Fruit fly (Drosophila melanogaster) whole organism, adult: ENCODE measurements around the gene Atg12.

Experiments used
- CG11617 ChIP-seq: fragments of 200-800 bp; sonication (Bioruptor generic); optimal IDR thresholded peaks from 2 replicates; lab custom pipeline; 2017; ENCODE audit warnings: mild to moderate bottlenecking, missing biosample characterization, missing genetic modification reagents, missing genetic modification characterization
- CG12768 ChIP-seq: fragments of 200-800 bp; sonication (Bioruptor generic); optimal IDR thresholded peaks from 2 replicates; lab custom pipeline; 2017; ENCODE audit warnings: missing biosample characterization, missing genetic modification characterization, mild to moderate bottlenecking, moderate library complexity, missing genetic modification reagents
- CG14711 ChIP-seq: fragments of 200-800 bp; sonication (Bioruptor generic); optimal IDR thresholded peaks from 2 replicates; lab custom pipeline; 2018; ENCODE audit warnings: missing biosample characterization, mild to moderate bottlenecking, missing genetic modification characterization, moderate library complexity
- CG1620 ChIP-seq: fragments of 200-800 bp; sonication (Bioruptor generic); optimal IDR thresholded peaks from 2 replicates; lab custom pipeline; 2016; ENCODE audit warnings: missing biosample characterization, missing genetic modification characterization
- CG33017 ChIP-seq: fragments of 200-800 bp; sonication (Bioruptor generic); optimal IDR thresholded peaks from 2 replicates; lab custom pipeline; 2018; ENCODE audit warnings: missing biosample characterization, mild to moderate bottlenecking, missing genetic modification characterization, moderate library complexity
- CG5204 ChIP-seq: fragments of 200-800 bp; sonication (Bioruptor generic); optimal IDR thresholded peaks from 2 replicates; lab custom pipeline; 2016; ENCODE audit warnings: missing biosample characterization, missing genetic modification characterization
- CG7045 ChIP-seq: fragments of 200-800 bp; sonication (Bioruptor generic); optimal IDR thresholded peaks from 2 replicates; lab custom pipeline; 2017; ENCODE audit warnings: missing biosample characterization, mild to moderate bottlenecking, missing genetic modification characterization
- CG7101 ChIP-seq: fragments of 200-800 bp; sonication (Bioruptor generic); optimal IDR thresholded peaks from 2 replicates; lab custom pipeline; 2018; ENCODE audit warnings: missing biosample characterization, mild to moderate bottlenecking, missing genetic modification characterization, moderate library complexity
- Clk ChIP-seq: fragments of 200-800 bp; sonication (Bioruptor generic); optimal IDR thresholded peaks from 2 replicates; lab custom pipeline; 2017; ENCODE audit warnings: missing biosample characterization, missing genetic modification characterization
- Crg-1 ChIP-seq: fragments of 200-800 bp; sonication (Bioruptor generic); optimal IDR thresholded peaks from 2 replicates; lab custom pipeline; 2016; ENCODE audit warnings: missing biosample characterization, missing genetic modification characterization
- Hr96 ChIP-seq: fragments of 200-800 bp; sonication (Bioruptor generic); optimal IDR thresholded peaks from 2 replicates; lab custom pipeline; 2016; ENCODE audit warnings: missing biosample characterization, missing genetic modification characterization
- Mnt ChIP-seq: fragments of 200-800 bp; sonication (Bioruptor generic); optimal IDR thresholded peaks from 2 replicates; lab custom pipeline; 2016; ENCODE audit warnings: missing biosample characterization, mild to moderate bottlenecking, missing genetic modification characterization
- bab1 ChIP-seq: fragments of 200-800 bp; sonication (Bioruptor generic); optimal IDR thresholded peaks from 3 replicates; lab custom pipeline; 2019; ENCODE audit warnings: missing biosample characterization, mild to moderate bottlenecking, missing genetic modification characterization, moderate library complexity
- cic ChIP-seq: fragments of 200-800 bp; sonication (Bioruptor generic); optimal IDR thresholded peaks from 2 replicates; lab custom pipeline; 2017; ENCODE audit warnings: missing biosample characterization, mild to moderate bottlenecking, missing genetic modification characterization, moderate library complexity
- cnc ChIP-seq, 2 experiments: fragments of >200 bp; optimal IDR thresholded peaks; 2 replicates each; lab custom pipeline; 2017
- kay ChIP-seq: fragments of 200-800 bp; sonication (Bioruptor generic); peaks from one replicate; lab custom pipeline; 2016; ENCODE audit warnings: missing biosample characterization, missing genetic modification characterization, borderline replicate concordance
- ovo ChIP-seq: fragments of 200-800 bp; sonication (Bioruptor generic); optimal IDR thresholded peaks from 2 replicates; lab custom pipeline; 2016; ENCODE audit warnings: missing biosample characterization, missing genetic modification characterization
- pad ChIP-seq: fragments of 200-800 bp; sonication (Bioruptor generic); optimal IDR thresholded peaks from 3 replicates; lab custom pipeline; 2017; ENCODE audit warnings: missing biosample characterization, missing genetic modification characterization, mild to moderate bottlenecking, moderate library complexity, missing genetic modification reagents
- tj ChIP-seq: fragments of 200-800 bp; sonication (Bioruptor generic); optimal IDR thresholded peaks from 3 replicates; lab custom pipeline; 2017; ENCODE audit warnings: missing biosample characterization, mild to moderate bottlenecking, missing genetic modification characterization, moderate library complexity
- toe ChIP-seq: fragments of 200-800 bp; sonication (Bioruptor generic); optimal IDR thresholded peaks from 2 replicates; lab custom pipeline; 2016; ENCODE audit warnings: missing biosample characterization, missing genetic modification characterization

Gene Atg12

DNA sequence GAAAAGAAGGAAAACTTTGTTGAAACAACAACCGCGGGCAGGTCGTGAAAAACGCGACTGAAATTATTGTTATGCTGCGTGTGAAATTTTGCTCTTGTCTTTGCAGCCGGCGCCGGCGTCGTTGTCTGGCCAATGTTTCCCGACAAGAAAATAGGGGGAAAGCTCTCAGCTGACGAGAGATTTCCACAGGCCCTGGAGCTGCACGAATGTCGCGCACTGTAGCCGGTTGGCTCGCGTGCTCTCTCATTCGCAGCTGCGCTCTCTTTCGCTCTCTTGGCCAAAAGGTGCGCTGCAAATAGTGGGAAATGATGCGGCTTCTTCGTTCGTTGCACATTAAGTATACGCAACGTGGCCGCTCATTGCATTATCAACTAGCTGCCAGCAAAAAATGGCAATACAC lies 26.9 kb downstream of the Atg12 start, which contains the start of gene CG9760:
CG9760 (minus strand) TSS at position 43 of the 400 bp plus-strand sequence.
- TF ChIP-seq toe (GFP tag; lab: Kevin White, UChicago) (no peak), CG5204 (GFP tag; lab: Kevin White, UChicago) (no peak), CG7045 (GFP tag; lab: Kevin White, UChicago) (no peak), ovo (GFP tag; lab: Kevin White, UChicago) (no peak), bab1 (GFP tag; lab: Kevin White, UChicago) (no peak), Mnt (GFP tag; lab: Kevin White, UChicago) (no peak), Hr96 (GFP tag; lab: Kevin White, UChicago) (no peak), CG12768 (GFP tag; lab: Kevin White, UChicago) (no peak), cnc (optimal IDR thresholded peaks at IDR 0.05; lab: Kevin White, UChicago) (no peak), CG33017 (tag; lab: Kevin White, UChicago) (no peak), CG7101 (no peak), tj (no peak), CG1620 (GFP tag; lab: Kevin White, UChicago) (no peak), pad (GFP tag; lab: Kevin White, UChicago) (no peak), Crg-1 (GFP tag; lab: Kevin White, UChicago) (no peak), cic (no peak), Clk (GFP tag; lab: Kevin White, UChicago) (no peak), CG14711 (tag; lab: Kevin White, UChicago) (no peak)

DNA sequence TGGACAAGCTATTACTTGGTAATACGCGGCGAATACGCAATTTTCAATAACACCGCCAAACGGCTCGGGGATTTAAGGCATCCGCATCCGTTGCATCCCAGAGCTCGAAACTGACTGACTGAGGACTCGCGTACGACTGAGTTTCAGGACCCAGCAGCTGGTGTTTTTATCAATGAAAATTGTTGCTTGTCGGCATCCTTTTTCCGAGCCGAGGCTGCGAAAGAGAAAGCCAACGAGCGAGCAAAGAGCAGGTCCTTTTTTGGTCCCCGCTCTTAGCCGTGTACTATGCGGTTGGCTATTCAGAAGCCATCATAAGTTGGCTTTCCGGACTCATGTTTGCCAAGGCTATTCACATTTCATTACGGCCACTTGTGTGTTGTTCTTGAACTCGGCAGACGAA lies 38.6 kb downstream of the Atg12 start, which contains the start of gene Rh7:
Rh7 (minus strand) TSS at position 101 of the 400 bp plus-strand sequence.
- TF ChIP-seq kay (GFP tag; lab: Kevin White, UChicago) (no peak), CG5204 (GFP tag; lab: Kevin White, UChicago) (no peak), CG7045 (GFP tag; lab: Kevin White, UChicago) (no peak), CG1620 (GFP tag; lab: Kevin White, UChicago) (no peak)

DNA sequence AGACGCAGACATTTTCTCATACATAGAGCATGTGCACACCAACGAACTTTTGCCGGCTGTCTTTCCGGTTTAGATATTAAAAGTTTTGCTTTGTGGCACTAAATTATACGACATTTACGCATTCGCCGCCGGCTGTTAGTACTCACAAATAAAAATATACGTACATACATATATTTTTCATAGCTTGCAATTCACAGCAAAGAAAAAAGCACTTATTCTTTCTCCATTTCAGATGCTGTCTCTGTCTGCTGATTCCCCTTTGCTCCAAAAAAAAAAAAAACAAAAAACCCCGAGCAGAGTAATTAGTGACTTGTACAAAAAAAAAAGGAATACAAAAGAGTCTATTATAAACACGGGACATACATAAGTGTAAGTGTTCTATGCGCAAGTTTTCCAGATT lies 40.5 kb downstream of the Atg12 start, which contains the start of gene CAH2:
CAH2 (plus strand) TSS at position 301 of the 400 bp plus-strand sequence.
- TF ChIP-seq ovo (GFP tag; lab: Kevin White, UChicago) (no peak), kay (GFP tag; lab: Kevin White, UChicago) (no peak), CG12768 (GFP tag; lab: Kevin White, UChicago) (no peak), CG1620 (GFP tag; lab: Kevin White, UChicago) (no peak), cic (no peak), tj (no peak), CG7101 (no peak), Clk (GFP tag; lab: Kevin White, UChicago) (no peak), Mnt (GFP tag; lab: Kevin White, UChicago) (no peak), pad (GFP tag; lab: Kevin White, UChicago) (no peak)

DNA sequence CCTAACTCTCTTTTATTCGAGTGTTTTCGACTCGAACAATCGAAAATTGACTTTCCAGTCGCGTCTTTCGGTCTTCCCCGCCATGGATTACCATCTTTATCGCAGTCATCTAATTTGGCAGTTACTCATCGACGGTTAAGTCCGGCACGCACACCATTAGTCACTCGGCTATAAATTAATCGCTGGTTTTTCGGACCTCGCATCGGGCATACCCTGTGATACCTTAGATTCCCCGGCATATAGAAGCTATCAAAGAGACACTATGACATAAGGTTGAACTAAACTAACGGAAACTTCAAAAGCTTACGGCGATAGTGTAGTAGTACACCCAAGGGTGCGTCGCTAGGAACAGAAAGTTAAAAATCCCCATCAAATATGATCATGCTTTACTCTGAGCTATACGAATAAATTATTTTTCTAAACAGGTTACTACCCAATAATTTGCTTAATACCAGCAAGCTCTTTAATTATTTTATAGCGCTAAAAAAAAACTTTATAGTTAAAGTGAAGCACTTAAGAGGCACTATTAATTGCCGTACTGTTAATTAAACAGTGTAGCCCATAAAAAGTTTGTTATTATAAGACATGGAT lies 42.2 kb downstream of the Atg12 start:
- TF ChIP-seq CG5204 (GFP tag; lab: Kevin White, UChicago) (no peak), CG33017 (tag; lab: Kevin White, UChicago) (peak; percentile 15), CG7045 (GFP tag; lab: Kevin White, UChicago) (peak; percentile 26), toe (GFP tag; lab: Kevin White, UChicago) (peak; percentile 32), Mnt (GFP tag; lab: Kevin White, UChicago) (no peak), CG1620 (GFP tag; lab: Kevin White, UChicago) (no peak), CG14711 (tag; lab: Kevin White, UChicago) (no peak), Clk (GFP tag; lab: Kevin White, UChicago) (no peak), pad (GFP tag; lab: Kevin White, UChicago) (no peak), CG12768 (GFP tag; lab: Kevin White, UChicago) (no peak), CG11617 (GFP tag; lab: Kevin White, UChicago) (peak; percentile 43), cnc (optimal IDR thresholded peaks at IDR 0.05; lab: Kevin White, UChicago) (no peak), CG7101 (no peak), Hr96 (GFP tag; lab: Kevin White, UChicago) (no peak), tj (no peak), kay (GFP tag; lab: Kevin White, UChicago) (no peak), bab1 (GFP tag; lab: Kevin White, UChicago) (peak; percentile 29), Crg-1 (GFP tag; lab: Kevin White, UChicago) (no peak), ovo (GFP tag; lab: Kevin White, UChicago) (peak; percentile 94), cic (peak; percentile 60)

DNA sequence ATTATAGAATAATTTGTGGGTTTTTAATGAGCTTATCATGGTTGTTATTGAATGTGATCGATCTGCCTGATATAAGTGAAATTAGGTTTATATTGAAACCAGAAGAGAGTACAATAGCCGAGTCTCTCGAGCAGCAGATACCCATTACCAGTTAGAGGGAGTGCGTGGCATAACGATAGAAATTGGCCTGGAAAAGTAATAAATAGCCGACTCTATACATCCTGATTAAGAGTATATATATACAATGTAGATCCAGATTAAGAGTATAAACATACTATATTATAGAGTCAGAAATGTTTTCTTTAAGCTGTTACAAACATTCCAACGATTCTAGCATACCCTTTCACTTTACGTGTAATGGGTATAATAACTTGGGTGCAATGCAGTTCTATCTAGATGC lies 47.2 kb downstream of the Atg12 start:
- TF ChIP-seq cic (no peak), toe (GFP tag; lab: Kevin White, UChicago) (no peak), tj (no peak), CG7101 (peak; percentile 28), Hr96 (GFP tag; lab: Kevin White, UChicago) (no peak), CG1620 (GFP tag; lab: Kevin White, UChicago) (no peak), bab1 (GFP tag; lab: Kevin White, UChicago) (no peak), ovo (GFP tag; lab: Kevin White, UChicago) (no peak), CG11617 (GFP tag; lab: Kevin White, UChicago) (peak; percentile 5), cnc (optimal IDR thresholded peaks at IDR 0.05; lab: Kevin White, UChicago) (no peak), CG14711 (tag; lab: Kevin White, UChicago) (no peak), CG12768 (GFP tag; lab: Kevin White, UChicago) (no peak), Mnt (GFP tag; lab: Kevin White, UChicago) (no peak), CG5204 (GFP tag; lab: Kevin White, UChicago) (peak; percentile 53), CG7045 (GFP tag; lab: Kevin White, UChicago) (no peak), CG33017 (tag; lab: Kevin White, UChicago) (no peak), Crg-1 (GFP tag; lab: Kevin White, UChicago) (no peak), pad (GFP tag; lab: Kevin White, UChicago) (no peak), kay (GFP tag; lab: Kevin White, UChicago) (no peak), Clk (GFP tag; lab: Kevin White, UChicago) (no peak)
